Worm (Caenorhabditis elegans) whole organism, L4 larva: Measurements from ENCODE around the gene abcx-1.

Source experiments
- T20F7.1 ChIP-seq: fragments of 200-800 bp; sonication (Bioruptor generic); optimal IDR thresholded peaks from 2 replicates; lab custom pipeline; 2018; ENCODE audit warnings: mild to moderate bottlenecking, missing genetic modification characterization, missing compliant biosample characterization
- Y48G9A.11 ChIP-seq: fragments of 200-800 bp; sonication (Bioruptor generic); IDR thresholded peaks from 2 replicates; pipeline ENCODE4 v1.3.6; 2022; ENCODE audit warnings: missing genetic modification reagents, missing genetic modification characterization, missing compliant biosample characterization
- ZK337.2 ChIP-seq: fragments of 200-800 bp; sonication (Bioruptor generic); IDR thresholded peaks from 2 replicates; pipeline ENCODE4 v1.3.6; 2022; ENCODE audit warnings: missing genetic modification reagents, missing genetic modification characterization, missing compliant biosample characterization
- aha-1 ChIP-seq: fragments of 150-350 bp; peaks from one replicate; lab custom pipeline; 2014; ENCODE audit warnings: missing biosample characterization, missing genetic modification characterization
- ama-1 ChIP-seq: fragments of 150-350 bp; optimal IDR thresholded peaks from 2 replicates; lab custom pipeline; 2014; ENCODE audit warnings: inconsistent platforms, mixed read lengths
- ceh-32 ChIP-seq: sonication (generic microtip); optimal IDR thresholded peaks from 2 replicates; lab custom pipeline; 2016; ENCODE audit warnings: mild to moderate bottlenecking, missing genetic modification characterization, missing compliant biosample characterization; ENCODE audit not compliant: poor library complexity
- ceh-82 ChIP-seq: sonication (generic microtip); optimal IDR thresholded peaks from 2 replicates; lab custom pipeline; 2017; ENCODE audit warnings: missing biosample characterization, missing genetic modification characterization
- daf-12 ChIP-seq: fragments of 150-350 bp; optimal IDR thresholded peaks from 2 replicates; lab custom pipeline; 2014; ENCODE audit warnings: missing biosample characterization, missing genetic modification reagents, missing genetic modification characterization
- daf-16 ChIP-seq, 3 experiments: sonication (generic microtip); optimal IDR thresholded peaks; 2 replicates each; lab custom pipeline; 2016 to 2017; ENCODE audit warnings: missing genetic modification characterization in 3 of 3, missing genetic modification reagents in 3 of 3, mild to moderate bottlenecking in 2 of 3, missing compliant biosample characterization in 2 of 3, missing biosample characterization in 1 of 3, moderate library complexity in 1 of 3
- daf-8 ChIP-seq: fragments of 200-800 bp; sonication (Bioruptor generic); IDR thresholded peaks from 2 replicates; pipeline ENCODE4 v1.3.6; 2022; ENCODE audit warnings: missing genetic modification characterization, missing compliant biosample characterization
- dmd-6 ChIP-seq: fragments of 200-800 bp; sonication (Bioruptor generic); IDR thresholded peaks from 2 replicates; pipeline ENCODE4 v1.3.6; 2022; ENCODE audit warnings: missing genetic modification reagents, missing genetic modification characterization, missing compliant biosample characterization
- dve-1 ChIP-seq: sonication (generic microtip); optimal IDR thresholded peaks from 2 replicates; lab custom pipeline; 2017; ENCODE audit warnings: antibody characterized with exemption, mild to moderate bottlenecking, missing genetic modification characterization, missing compliant biosample characterization; ENCODE audit not compliant: insufficient read depth
- fkh-10 ChIP-seq: fragments of 150-350 bp; optimal IDR thresholded peaks from 2 replicates; lab custom pipeline; 2014; ENCODE audit warnings: missing biosample characterization, missing genetic modification reagents, missing genetic modification characterization
- fos-1 ChIP-seq: fragments of 150-350 bp; optimal IDR thresholded peaks from 2 replicates; lab custom pipeline; 2014; ENCODE audit warnings: missing biosample characterization, missing genetic modification characterization
- gei-8 ChIP-seq: fragments of 200-800 bp; sonication (Bioruptor generic); optimal IDR thresholded peaks from 2 replicates; lab custom pipeline; 2018; ENCODE audit warnings: mild to moderate bottlenecking, missing genetic modification characterization, missing compliant biosample characterization
- hlh-11 ChIP-seq: fragments of 200-800 bp; sonication (Bioruptor generic); optimal IDR thresholded peaks from 2 replicates; lab custom pipeline; 2018; ENCODE audit warnings: mild to moderate bottlenecking, missing genetic modification characterization, missing compliant biosample characterization
- lim-7 ChIP-seq: fragments of 200-800 bp; sonication (Bioruptor generic); IDR thresholded peaks from 2 replicates; pipeline ENCODE4 v1.3.6; 2022; ENCODE audit warnings: missing genetic modification characterization, missing compliant biosample characterization
- lin-38 ChIP-seq: fragments of 200-800 bp; sonication (Bioruptor generic); IDR thresholded peaks from 2 replicates; pipeline ENCODE4 v1.3.6; 2022; ENCODE audit warnings: missing genetic modification reagents, missing genetic modification characterization, missing compliant biosample characterization
- lsy-2 ChIP-seq, 2 experiments: fragments of 150-350 bp in 1 of 2; sonication (generic microtip) in 1 of 2; optimal IDR thresholded peaks; 2 replicates each; lab custom pipeline; 2014 to 2017; ENCODE audit warnings: missing biosample characterization in 2 of 2, missing genetic modification characterization in 2 of 2
- madf-9 ChIP-seq: fragments of 200-800 bp; sonication (Bioruptor generic); conservative IDR thresholded peaks from 2 replicates; pipeline ENCODE4 v1.3.6; 2022; ENCODE audit warnings: missing genetic modification reagents, missing genetic modification characterization, missing compliant biosample characterization
- mdl-1 ChIP-seq, 2 experiments: fragments of 150-350 bp in 1 of 2; sonication (generic microtip) in 1 of 2; optimal IDR thresholded peaks; 2 replicates each; lab custom pipeline; 2014 to 2017; ENCODE audit warnings: missing biosample characterization in 2 of 2, missing genetic modification characterization in 2 of 2
- mes-2 ChIP-seq: sonication (generic microtip); optimal IDR thresholded peaks from 2 replicates; lab custom pipeline; 2016; ENCODE audit warnings: missing genotype, mild to moderate bottlenecking, missing genetic modification characterization, missing compliant biosample characterization; ENCODE audit not compliant: poor library complexity, severe bottlenecking
- mxl-3 ChIP-seq: fragments of 200-800 bp; sonication (Bioruptor generic); optimal IDR thresholded peaks from 2 replicates; lab custom pipeline; 2018; ENCODE audit warnings: mild to moderate bottlenecking, missing genetic modification characterization, missing compliant biosample characterization
- nhr-102 ChIP-seq: sonication (generic microtip); optimal IDR thresholded peaks from 2 replicates; lab custom pipeline; 2016; ENCODE audit warnings: mild to moderate bottlenecking, missing genetic modification characterization, moderate library complexity, missing compliant biosample characterization
- nhr-28 ChIP-seq: fragments of 150-350 bp; optimal IDR thresholded peaks from 2 replicates; lab custom pipeline; 2014; ENCODE audit warnings: missing biosample characterization, missing genetic modification characterization
- pqm-1 ChIP-seq: sonication (generic microtip); optimal IDR thresholded peaks from 2 replicates; lab custom pipeline; 2017; ENCODE audit warnings: missing biosample characterization, missing genetic modification characterization
- saeg-2 ChIP-seq: fragments of 200-800 bp; sonication (Bioruptor generic); IDR thresholded peaks from 2 replicates; pipeline ENCODE4 v1.3.6; 2022; ENCODE audit warnings: missing genetic modification reagents, missing genetic modification characterization, missing compliant biosample characterization
- sdz-12 ChIP-seq: fragments of 200-800 bp; sonication (Bioruptor generic); optimal IDR thresholded peaks from 2 replicates; lab custom pipeline; 2018; ENCODE audit warnings: mild to moderate bottlenecking, missing genetic modification characterization, missing compliant biosample characterization
- snpc-4 ChIP-seq: fragments of 150-350 bp; optimal IDR thresholded peaks from 2 replicates; lab custom pipeline; 2014; ENCODE audit warnings: missing biosample characterization, missing genetic modification characterization
- unc-62 ChIP-seq, 3 experiments: fragments of 150-350 bp in 1 of 3; sonication (generic microtip); optimal IDR thresholded peaks in 2 of 3; peaks in 1 of 3; 1 replicate in 1 of 3; 2 replicates in 2 of 3; lab custom pipeline; 2014 to 2017; ENCODE audit warnings: missing biosample characterization in 3 of 3, missing genetic modification characterization in 3 of 3, missing genetic modification reagents in 3 of 3, missing genotype in 1 of 3
- vab-7 ChIP-seq: fragments of 200-800 bp; sonication (Bioruptor generic); IDR thresholded peaks from 2 replicates; pipeline ENCODE4 v1.3.6; 2022; ENCODE audit warnings: missing genetic modification reagents, missing genetic modification characterization, missing compliant biosample characterization
- zfp-3 ChIP-seq: fragments of 200-800 bp; sonication (Bioruptor generic); conservative IDR thresholded peaks from 2 replicates; pipeline ENCODE4 v1.3.6; 2022; ENCODE audit warnings: missing genetic modification reagents, missing genetic modification characterization, missing compliant biosample characterization

The abcx-1 gene

DNA sequence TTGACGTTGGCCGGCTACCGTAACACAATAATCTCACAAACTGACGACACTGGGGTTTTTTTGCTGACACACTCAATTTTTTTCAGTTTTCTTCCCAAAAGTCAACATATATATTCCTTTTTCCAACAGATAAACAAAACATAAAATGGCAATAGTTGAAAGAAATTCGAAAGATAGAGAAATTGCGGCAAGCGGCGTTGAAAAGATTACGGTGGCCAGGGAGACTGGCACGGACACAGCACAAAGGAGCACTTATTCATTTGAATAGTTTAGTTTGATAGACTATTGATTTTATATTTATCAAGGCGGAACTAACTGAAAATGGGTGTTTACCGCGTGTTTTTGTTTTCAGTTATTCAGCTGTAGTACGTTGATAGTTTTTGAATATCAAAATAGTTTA is 10.6 kb upstream of the abcx-1 start, which contains the start of gene toe-2:
toe-2 (minus strand) TSS at position 70 of the 400 bp plus-strand sequence.
- TF ChIP-seq hlh-11 (tag; lab: Kevin White, UChicago) (peak; percentile 37), daf-16 (GFP tag; optimal IDR thresholded peaks at IDR 0.05; lab: Kevin White, UChicago) (no peak), daf-16 (tag; optimal IDR thresholded peaks at IDR 0.05; lab: Kevin White, UChicago) (peak; percentile 88), lsy-2 (tag; optimal IDR thresholded peaks at IDR 0.05; lab: Kevin White, UChicago) (no peak), dve-1 (tag; lab: Kevin White, UChicago) (peak; percentile 18)

DNA sequence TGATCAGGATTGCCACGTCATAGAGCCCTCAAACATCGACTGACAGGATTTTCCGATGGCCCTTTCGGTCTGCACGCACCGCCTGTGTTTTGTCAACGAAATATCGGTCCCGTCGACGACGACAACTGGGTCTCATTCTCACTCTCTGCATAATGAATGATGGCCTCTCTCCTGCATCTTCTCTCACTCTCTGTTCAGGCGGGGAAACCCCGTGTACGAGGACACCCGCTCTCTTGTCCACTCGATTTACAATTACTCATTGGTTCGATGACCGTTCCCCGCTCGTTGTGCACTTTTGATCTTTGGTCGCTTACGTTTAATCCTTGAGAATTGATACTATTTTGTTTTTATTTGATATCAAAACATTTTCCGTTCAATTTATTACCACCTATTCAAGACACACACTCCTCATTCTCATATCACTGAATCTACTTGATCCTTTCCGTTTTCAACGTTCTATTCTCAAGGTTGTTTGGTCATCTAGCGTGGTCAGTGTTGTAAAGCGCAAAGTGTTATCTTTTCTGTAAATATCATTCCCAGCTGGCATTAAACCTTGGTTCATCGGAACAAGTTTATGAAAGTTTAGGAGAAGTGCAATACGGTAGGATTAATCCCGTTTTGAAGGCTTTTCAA is 9.2 kb upstream of the abcx-1 start:
- TF ChIP-seq Y48G9A.11 (GFP tag; lab: Robert Waterston, UW) (no peak), nhr-28 (tag; lab: Kevin White, UChicago) (peak; percentile 29), mdl-1 (tag; optimal IDR thresholded peaks at IDR 0.05; lab: Kevin White, UChicago) (peak in 1 of 2 experiments; percentile 11), mxl-3 (GFP tag; lab: Kevin White, UChicago) (peak; percentile 3), nhr-102 (tag; lab: Kevin White, UChicago) (no peak), unc-62 (GFP tag; optimal IDR thresholded peaks at IDR 0.05 in 1 of 2; lab: Kevin White, UChicago) (peak in 1 of 2 experiments; percentile 88), unc-62 (tag; optimal IDR thresholded peaks at IDR 0.05; lab: Kevin White, UChicago) (no peak), ZK337.2 (GFP tag; lab: Robert Waterston, UW) (no peak), aha-1 (peak; percentile 97), fkh-10 (GFP tag; lab: Kevin White, UChicago) (no peak), vab-7 (GFP tag; lab: Robert Waterston, UW) (no peak), lim-7 (GFP tag; lab: Robert Waterston, UW) (no peak), daf-16 (GFP tag; optimal IDR thresholded peaks at IDR 0.05; lab: Kevin White, UChicago) (no peak), daf-16 (tag; optimal IDR thresholded peaks at IDR 0.05; lab: Kevin White, UChicago) (peak; percentile 32), daf-12 (no peak), ama-1 (no peak), hlh-11 (tag; lab: Kevin White, UChicago) (peak; percentile 28), madf-9 (GFP tag; lab: Robert Waterston, UW) (no peak), gei-8 (GFP tag; lab: Kevin White, UChicago) (no peak), dmd-6 (0 out of 2 replicates have a peak, but pooled peaks have one; percentile 5), dve-1 (tag; lab: Kevin White, UChicago) (peak; percentile 21)

DNA sequence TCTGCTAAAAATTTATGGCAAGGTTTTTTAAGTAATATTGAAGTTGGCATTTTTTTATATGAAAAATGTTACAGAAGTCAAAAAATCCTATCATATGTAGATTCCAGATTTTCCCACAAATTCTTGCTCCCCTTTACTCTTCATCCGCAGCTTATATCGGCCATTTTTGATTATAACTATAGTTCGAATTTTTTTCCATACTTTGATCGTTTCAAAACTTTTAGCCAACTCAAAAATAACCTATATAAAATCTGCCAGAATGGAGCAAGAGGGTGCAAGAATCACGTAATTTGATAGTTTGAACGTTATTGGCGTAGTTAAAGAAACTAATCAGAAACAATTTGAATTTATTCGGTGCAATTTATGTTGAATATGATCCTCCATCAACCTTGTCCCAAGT is 8.0 kb upstream of the abcx-1 start:
- TF ChIP-seq aha-1 (peak; percentile 91), zfp-3 (GFP tag; lab: Robert Waterston, UW) (0 out of 2 replicates have a peak, but pooled peaks have one; percentile 7), ceh-82 (tag; lab: Kevin White, UChicago) (no peak)
- TF ChIP-seq, all 104 proteins: peak for 2

DNA sequence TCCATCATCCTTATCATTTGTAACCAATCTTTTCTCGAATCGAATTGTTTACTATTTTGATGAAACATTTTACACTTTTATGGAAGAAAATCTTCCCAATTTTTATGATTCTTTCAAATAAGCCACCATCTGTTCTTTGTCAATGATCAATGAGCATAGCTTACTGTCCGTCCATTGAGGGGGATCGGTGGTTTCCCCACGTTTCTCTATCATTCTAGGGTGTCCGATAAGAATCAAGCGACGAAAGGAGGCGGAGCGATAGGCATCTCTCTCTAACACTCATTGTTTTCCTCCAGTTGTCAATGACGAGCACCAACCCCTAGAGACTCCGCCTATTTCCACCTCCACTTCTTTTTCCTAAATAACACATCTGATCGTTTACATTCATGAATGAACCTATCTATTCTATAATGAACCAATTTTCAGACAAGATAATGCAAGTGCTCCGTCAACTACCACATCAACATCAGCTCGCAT is 7.4 kb upstream of the abcx-1 start, which contains the start of gene C56E6.2:
C56E6.2 (plus strand) TSS at position 427 of the 477 bp plus-strand sequence.
- TF ChIP-seq hlh-11 (tag; lab: Kevin White, UChicago) (peak; percentile 67), sdz-12 (GFP tag; lab: Kevin White, UChicago) (no peak), pqm-1 (tag; lab: Kevin White, UChicago) (no peak), saeg-2 (GFP tag; lab: Robert Waterston, UW) (no peak), lsy-2 (tag; optimal IDR thresholded peaks at IDR 0.05; lab: Kevin White, UChicago) (no peak), dve-1 (tag; lab: Kevin White, UChicago) (peak; percentile 21), T20F7.1 (no peak), dmd-6 (0 out of 2 replicates have a peak, but pooled peaks have one; percentile 32), ceh-32 (tag; lab: Kevin White, UChicago) (no peak), lin-38 (GFP tag; lab: Robert Waterston, UW) (no peak), snpc-4 (tag; lab: Kevin White, UChicago) (no peak), mes-2 (tag; lab: Kevin White, UChicago) (no peak), fos-1 (tag; lab: Kevin White, UChicago) (no peak), daf-16 (GFP tag; optimal IDR thresholded peaks at IDR 0.05; lab: Kevin White, UChicago) (no peak), daf-16 (tag; optimal IDR thresholded peaks at IDR 0.05; lab: Kevin White, UChicago) (peak; percentile 72), daf-8 (GFP tag; lab: Robert Waterston, UW) (no peak)
- TF ChIP-seq, all 104 proteins: peak for 4
